Worm (Caenorhabditis elegans) whole organism, mixed stage, embryonic: ENCODE data around the gene sor-3.

Source experiments
- M03D4.4 ChIP-seq: sonication (generic microtip); optimal IDR thresholded peaks from 2 replicates; lab custom pipeline; 2017; ENCODE audit warnings: mild to moderate bottlenecking, missing genetic modification characterization, missing compliant biosample characterization
- bed-3 ChIP-seq: fragments of 200-800 bp; sonication (Bioruptor generic); optimal IDR thresholded peaks from 3 replicates; lab custom pipeline; 2018; ENCODE audit warnings: mild to moderate bottlenecking, missing genetic modification characterization, moderate library complexity, missing compliant biosample characterization
- blmp-1 ChIP-seq: fragments of 150-350 bp; optimal IDR thresholded peaks from 2 replicates; lab custom pipeline; 2014; ENCODE audit warnings: missing biosample characterization, missing genetic modification characterization
- ceh-39 ChIP-seq: fragments of 150-350 bp; optimal IDR thresholded peaks from 2 replicates; lab custom pipeline; 2014; ENCODE audit warnings: missing biosample characterization, missing genetic modification characterization
- ceh-43 ChIP-seq: fragments of 200-800 bp; sonication (Bioruptor generic); optimal IDR thresholded peaks from 2 replicates; lab custom pipeline; 2018; ENCODE audit warnings: mild to moderate bottlenecking, missing genetic modification characterization, moderate library complexity, missing compliant biosample characterization
- ceh-83 ChIP-seq: fragments of 200-800 bp; sonication (Bioruptor generic); optimal IDR thresholded peaks from 2 replicates; lab custom pipeline; 2018; ENCODE audit warnings: mild to moderate bottlenecking, missing genetic modification characterization, missing compliant biosample characterization
- drap-1 ChIP-seq: fragments of 200-800 bp; sonication (Bioruptor generic); optimal IDR thresholded peaks from 3 replicates; lab custom pipeline; 2018; ENCODE audit warnings: mild to moderate bottlenecking, missing genetic modification characterization, missing compliant biosample characterization
- elt-1 ChIP-seq: sonication (generic microtip); optimal IDR thresholded peaks from 2 replicates; lab custom pipeline; 2017; ENCODE audit warnings: missing genetic modification characterization, mild to moderate bottlenecking, missing compliant biosample characterization, antibody characterized with exemption, moderate library complexity, borderline replicate concordance; ENCODE audit not compliant: insufficient read depth
- elt-3 ChIP-seq: fragments of 150-350 bp; optimal IDR thresholded peaks from 2 replicates; lab custom pipeline; 2014; ENCODE audit warnings: missing biosample characterization, missing genetic modification characterization
- flh-1 ChIP-seq: fragments of 200-800 bp; sonication (Bioruptor generic); optimal IDR thresholded peaks from 2 replicates; lab custom pipeline; 2018; ENCODE audit warnings: mild to moderate bottlenecking, missing genetic modification characterization, moderate library complexity, missing compliant biosample characterization
- ham-2 ChIP-seq: fragments of 200-800 bp; sonication (Bioruptor generic); optimal IDR thresholded peaks from 2 replicates; lab custom pipeline; 2018; ENCODE audit warnings: mild to moderate bottlenecking, missing genetic modification characterization, missing compliant biosample characterization
- hlh-1 ChIP-seq: fragments of 150-350 bp; optimal IDR thresholded peaks from 2 replicates; lab custom pipeline; 2014; ENCODE audit warnings: missing biosample characterization, missing genetic modification reagents, missing genetic modification characterization
- lin-32 ChIP-seq: fragments of 200-800 bp; sonication (Bioruptor generic); optimal IDR thresholded peaks from 2 replicates; lab custom pipeline; 2018; ENCODE audit warnings: mild to moderate bottlenecking, missing genetic modification characterization, missing compliant biosample characterization
- lsy-2 ChIP-seq: fragments of 150-350 bp; optimal IDR thresholded peaks from 2 replicates; lab custom pipeline; 2014; ENCODE audit warnings: missing biosample characterization, missing genetic modification characterization
- mab-5 ChIP-seq: fragments of 150-350 bp; optimal IDR thresholded peaks from 2 replicates; lab custom pipeline; 2014; ENCODE audit warnings: missing biosample characterization, missing genetic modification characterization
- mep-1 ChIP-seq: fragments of 150-350 bp; optimal IDR thresholded peaks from 2 replicates; lab custom pipeline; 2017; ENCODE audit warnings: missing biosample characterization, missing genetic modification reagents, missing genetic modification characterization, inconsistent platforms
- mls-2 ChIP-seq: sonication (generic microtip); optimal IDR thresholded peaks from 2 replicates; lab custom pipeline; 2016; ENCODE audit warnings: mild to moderate bottlenecking, missing genetic modification characterization, moderate library complexity, missing compliant biosample characterization
- nhr-12 ChIP-seq: fragments of 150-350 bp; optimal IDR thresholded peaks from 2 replicates; lab custom pipeline; 2014; ENCODE audit warnings: missing biosample characterization, missing genetic modification characterization
- nhr-2 ChIP-seq: fragments of 150-350 bp; optimal IDR thresholded peaks from 2 replicates; lab custom pipeline; 2014; ENCODE audit warnings: missing biosample characterization, missing genetic modification characterization
- nhr-237 ChIP-seq: fragments of 150-350 bp; optimal IDR thresholded peaks from 2 replicates; lab custom pipeline; 2014; ENCODE audit warnings: missing biosample characterization, missing genetic modification characterization
- nhr-28 ChIP-seq: fragments of 150-350 bp; optimal IDR thresholded peaks from 2 replicates; lab custom pipeline; 2014; ENCODE audit warnings: missing biosample characterization, missing genetic modification characterization
- nhr-76 ChIP-seq: sonication (generic microtip); optimal IDR thresholded peaks from 2 replicates; lab custom pipeline; 2017; ENCODE audit warnings: missing biosample characterization, missing genetic modification characterization
- sem-2 ChIP-seq: fragments of 200-800 bp; sonication (Bioruptor generic); optimal IDR thresholded peaks from 2 replicates; lab custom pipeline; 2018; ENCODE audit warnings: mild to moderate bottlenecking, missing genetic modification characterization, missing compliant biosample characterization
- snpc-4 ChIP-seq: fragments of 150-350 bp; optimal IDR thresholded peaks from 2 replicates; lab custom pipeline; 2014; ENCODE audit warnings: missing biosample characterization, missing genetic modification characterization
- sptf-1 ChIP-seq: sonication (generic microtip); optimal IDR thresholded peaks from 2 replicates; lab custom pipeline; 2017; ENCODE audit warnings: mild to moderate bottlenecking, missing genetic modification characterization, moderate library complexity, missing compliant biosample characterization
- tbx-8 ChIP-seq: fragments of 200-800 bp; sonication (Bioruptor generic); optimal IDR thresholded peaks from 2 replicates; lab custom pipeline; 2018; ENCODE audit warnings: mild to moderate bottlenecking, missing genetic modification characterization, moderate library complexity, missing compliant biosample characterization
- unc-120 ChIP-seq: sonication (generic microtip); optimal IDR thresholded peaks from 2 replicates; lab custom pipeline; 2017; ENCODE audit warnings: missing genetic modification characterization, missing compliant biosample characterization; ENCODE audit not compliant: poor library complexity, severe bottlenecking
- unc-62 ChIP-seq: fragments of 150-350 bp; optimal IDR thresholded peaks from 2 replicates; lab custom pipeline; 2014; ENCODE audit warnings: missing biosample characterization, missing genetic modification reagents, missing genetic modification characterization
- zip-8 ChIP-seq: fragments of 150-350 bp; optimal IDR thresholded peaks from 2 replicates; lab custom pipeline; 2014; ENCODE audit warnings: missing biosample characterization, missing genetic modification characterization
- ztf-11 ChIP-seq: fragments of 150-350 bp; optimal IDR thresholded peaks from 2 replicates; lab custom pipeline; 2014; ENCODE audit warnings: missing biosample characterization, missing genetic modification characterization

Gene sor-3

ce11 chrX:360479-360878, 7.1 kb downstream of the sor-3 start, which contains the start of gene C04E7.5:
Gene C04E7.5 (plus strand): TSS chrX:360779.
- no peak for TF ChIP-seq sptf-1 (tag; lab: Kevin White, UChicago)
- TF ChIP-seq flh-1 (GFP tag; lab: Kevin White, UChicago) = no peak
- TF ChIP-seq hlh-1 (tag; lab: Kevin White, UChicago) = no peak
- TF ChIP-seq nhr-2 (tag; lab: Kevin White, UChicago) = no peak
- TF ChIP-seq blmp-1 = no peak
- TF ChIP-seq drap-1 (GFP tag; lab: Kevin White, UChicago) = no peak
- no peak for TF ChIP-seq ztf-11

DNA sequence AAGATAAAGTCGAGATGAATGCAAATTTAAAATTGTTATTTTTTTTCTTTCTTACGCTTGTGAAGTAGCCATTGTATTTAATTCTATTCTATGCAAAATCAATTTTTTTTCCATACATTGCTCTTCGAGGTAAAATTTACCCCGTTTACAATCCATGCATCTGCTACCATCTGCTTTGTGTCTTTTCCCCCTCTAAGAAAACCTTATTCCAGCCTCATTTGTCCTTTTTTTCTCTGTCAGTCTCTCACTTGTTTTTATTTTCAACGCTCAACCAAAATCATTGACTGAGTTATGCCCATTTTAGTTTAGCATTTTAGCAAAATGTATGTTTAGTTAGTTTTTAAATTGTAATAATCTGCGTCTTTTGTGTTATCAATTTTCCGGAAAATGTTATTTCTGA, 16.5 kb downstream of the sor-3 start:
- no peak for TF ChIP-seq ham-2 (GFP tag; lab: Kevin White, UChicago)
- TF ChIP-seq bed-3 (GFP tag; lab: Kevin White, UChicago) = no peak
- TF ChIP-seq mep-1 (tag; lab: Kevin White, UChicago) = no peak
- no peak for TF ChIP-seq nhr-12 (tag; lab: Kevin White, UChicago)
- peak; percentile 3 for TF ChIP-seq nhr-2 (tag; lab: Kevin White, UChicago)
- TF ChIP-seq drap-1 (GFP tag; lab: Kevin White, UChicago) = no peak
- no peak for TF ChIP-seq mls-2 (tag; lab: Kevin White, UChicago)
- no peak for TF ChIP-seq blmp-1

DNA sequence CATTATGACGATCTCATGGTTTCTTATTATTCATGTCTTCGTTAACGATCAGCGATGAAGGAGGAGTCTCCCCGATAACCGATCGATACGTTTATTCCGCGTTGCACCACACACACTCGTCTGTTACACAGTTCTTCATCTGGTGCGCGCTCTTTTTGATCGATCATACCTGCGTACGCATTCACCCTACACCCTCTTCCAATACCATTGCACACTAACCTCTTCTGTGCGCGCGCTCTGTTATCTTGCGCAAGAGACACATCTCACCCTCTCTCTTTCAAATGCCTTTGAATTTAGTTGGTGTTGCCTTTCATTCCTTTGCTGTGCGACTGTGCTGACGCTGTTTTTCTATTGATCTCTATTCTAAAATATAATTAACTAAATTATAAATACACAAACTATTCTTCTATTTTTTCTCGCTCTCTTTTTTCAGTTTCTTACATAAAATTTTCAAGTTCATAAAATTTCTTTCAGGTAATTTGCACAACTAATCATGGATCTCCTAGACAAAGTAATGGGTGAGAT, 18.4 kb downstream of the sor-3 start, which contains the start of gene nrde-3:
TSS of gene nrde-3 (plus strand) at position 475 of the 525 bp plus-strand sequence.
- peak; percentile 61 for TF ChIP-seq zip-8 (tag; lab: Kevin White, UChicago)
- TF ChIP-seq hlh-1 (tag; lab: Kevin White, UChicago) = peak; percentile 48
- TF ChIP-seq nhr-28 = no peak
- peak; percentile 36 for TF ChIP-seq elt-1 (tag; lab: Kevin White, UChicago)
- peak; percentile 54 for TF ChIP-seq nhr-2 (tag; lab: Kevin White, UChicago)
- peak; percentile 81 for TF ChIP-seq ceh-39 (tag; lab: Kevin White, UChicago)

DNA sequence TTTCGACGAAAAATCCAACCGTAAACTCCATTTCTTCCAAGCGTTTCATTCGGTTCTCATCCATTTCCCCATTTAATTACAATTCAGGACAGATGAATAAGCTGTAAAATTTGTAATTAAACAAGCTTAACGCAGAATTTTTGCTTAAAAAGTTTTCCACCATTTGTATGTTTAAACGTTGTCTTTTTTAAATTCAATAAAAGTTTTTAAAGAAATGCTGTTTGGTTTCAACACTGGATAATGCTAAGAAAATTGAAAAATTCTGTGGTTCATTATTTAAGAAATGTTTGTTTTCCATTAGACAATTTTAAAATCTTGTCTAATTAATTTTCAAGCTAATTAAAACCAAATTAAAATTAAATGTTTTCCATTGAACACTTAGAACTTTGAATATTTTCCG, 27.1 kb downstream of the sor-3 start, which contains the start of gene R04A9.3:
TSS of gene R04A9.3 (minus strand) at position 101 of the 400 bp plus-strand sequence.
- TF ChIP-seq elt-1 (tag; lab: Kevin White, UChicago) = no peak
- TF ChIP-seq lin-32 = no peak
- TF ChIP-seq sem-2 = no peak
- no peak for TF ChIP-seq mep-1 (tag; lab: Kevin White, UChicago)
- no peak for TF ChIP-seq elt-3 (tag; lab: Kevin White, UChicago)
- no peak for TF ChIP-seq unc-120 (tag; lab: Kevin White, UChicago)
- TF ChIP-seq snpc-4 (tag; lab: Kevin White, UChicago) = no peak
- no peak for TF ChIP-seq nhr-76 (tag; lab: Kevin White, UChicago)
- no peak for TF ChIP-seq ceh-39 (tag; lab: Kevin White, UChicago)
- TF ChIP-seq unc-62 (GFP tag; lab: Kevin White, UChicago) = no peak

ce11 chrX:381029-381428, 27.6 kb downstream of the sor-3 start:
- no peak for TF ChIP-seq hlh-1 (tag; lab: Kevin White, UChicago)
- TF ChIP-seq unc-62 (GFP tag; lab: Kevin White, UChicago) = no peak
- no peak for TF ChIP-seq lsy-2
- TF ChIP-seq snpc-4 (tag; lab: Kevin White, UChicago) = no peak
- no peak for TF ChIP-seq ceh-39 (tag; lab: Kevin White, UChicago)
- TF ChIP-seq mls-2 (tag; lab: Kevin White, UChicago) = no peak
- TF ChIP-seq flh-1 (GFP tag; lab: Kevin White, UChicago) = no peak
- TF ChIP-seq M03D4.4 (tag; lab: Kevin White, UChicago) = no peak
- no peak for TF ChIP-seq mab-5 (tag; lab: Kevin White, UChicago)
- TF ChIP-seq tbx-8 (GFP tag; lab: Kevin White, UChicago) = no peak
- no peak for TF ChIP-seq nhr-237
- no peak for TF ChIP-seq ceh-83 (GFP tag; lab: Kevin White, UChicago)
- TF ChIP-seq drap-1 (GFP tag; lab: Kevin White, UChicago) = no peak
- TF ChIP-seq ceh-43 (GFP tag; lab: Kevin White, UChicago) = no peak
- no peak for TF ChIP-seq lin-32
- no peak for TF ChIP-seq ham-2 (GFP tag; lab: Kevin White, UChicago)
